7 fruit fly cellular contexts compared by ENCODE assay signal in genomic region chr3R:18447146-18447773, dm6.
TF ChIP-seq lines count a peak whose summit lies in the region.

No protein-coding gene starts in this region.

- no peak for TF ChIP-seq CTCF in whole organism, embryonic (GFP tag; optimal IDR thresholded peaks at IDR 0.05; lab: Kevin White, UChicago)

TF ChIP-seq in Kc167, 6 proteins besides CTCF, POLR2A, EP300 and RAD21:
- TF ChIP-seq Sin3A (optimal IDR thresholded peaks at IDR 0.05; lab: Kevin White, UChicago), result no peak
- peak; percentile 71 for TF ChIP-seq insv (optimal IDR thresholded peaks at IDR 0.05; lab: Kevin White, UChicago)
- no peak for TF ChIP-seq h (optimal IDR thresholded peaks at IDR 0.05; lab: Kevin White, UChicago)
- TF ChIP-seq psq (optimal IDR thresholded peaks at IDR 0.05; lab: Kevin White, UChicago), result no peak

TF ChIP-seq in whole organism, 6 proteins besides CTCF, POLR2A, EP300 and RAD21:
- TF ChIP-seq usp (GFP tag; optimal IDR thresholded peaks at IDR 0.05; lab: Kevin White, UChicago) (no peak), Dll (optimal IDR thresholded peaks at IDR 0.05; lab: Kevin White, UChicago) (peak; percentile 67)

TF ChIP-seq in whole organism, adult, 20 proteins besides CTCF, POLR2A, EP300 and RAD21:
- TF ChIP-seq tj (GFP tag; optimal IDR thresholded peaks at IDR 0.05; lab: Kevin White, UChicago), result peak; percentile 41
- no peak for TF ChIP-seq CG7101 (tag; optimal IDR thresholded peaks at IDR 0.05; lab: Kevin White, UChicago)
- TF ChIP-seq Mnt (GFP tag; optimal IDR thresholded peaks at IDR 0.05; lab: Kevin White, UChicago), result no peak

TF ChIP-seq in whole organism, embryonic, 481 proteins besides CTCF, POLR2A, EP300 and RAD21 (continues in another document):
- TF ChIP-seq Eip74EF (GFP tag; optimal IDR thresholded peaks at IDR 0.05; lab: Kevin White, UChicago) (no peak), CG7271 (tag; optimal IDR thresholded peaks at IDR 0.05; lab: Kevin White, UChicago) (no peak), CG4707 (GFP tag; optimal IDR thresholded peaks at IDR 0.05; lab: Kevin White, UChicago) (no peak), CG3838 (GFP tag; optimal IDR thresholded peaks at IDR 0.05; lab: Kevin White, UChicago) (no peak), CG17361 (GFP tag; IDR thresholded peaks at IDR 0.05; lab: Robert Waterston, UW) (no peak), so (GFP tag; IDR thresholded peaks at IDR 0.05; lab: Robert Waterston, UW) (no peak), CG4328 (GFP tag; optimal IDR thresholded peaks at IDR 0.05; lab: Kevin White, UChicago) (no peak), CG33213 (GFP tag; optimal IDR thresholded peaks at IDR 0.05; lab: Kevin White, UChicago) (no peak), Nf-YC (tag; optimal IDR thresholded peaks at IDR 0.05; lab: Kevin White, UChicago) (no peak), CG15011 (GFP tag; optimal IDR thresholded peaks at IDR 0.05; lab: Kevin White, UChicago) (no peak), Adf1 (GFP tag; IDR thresholded peaks at IDR 0.05; lab: Robert Waterston, UW) (peak; percentile 97), pros (GFP tag; optimal IDR thresholded peaks at IDR 0.05; lab: Kevin White, UChicago) (no peak), Ssrp (tag; optimal IDR thresholded peaks at IDR 0.05; lab: Kevin White, UChicago) (no peak), otp (GFP tag; IDR thresholded peaks at IDR 0.05; lab: Robert Waterston, UW) (no peak), CG1792 (GFP tag; optimal IDR thresholded peaks at IDR 0.05; lab: Kevin White, UChicago) (no peak), MESR4 (GFP tag; optimal IDR thresholded peaks at IDR 0.05; lab: Kevin White, UChicago) (no peak), CG7357 (GFP tag; IDR thresholded peaks at IDR 0.05; lab: Robert Waterston, UW) (no peak), BEAF-32 (GFP tag; optimal IDR thresholded peaks at IDR 0.05; lab: Kevin White, UChicago) (no peak), CG42726 (GFP tag; IDR thresholded peaks at IDR 0.05; lab: Robert Waterston, UW; ENCODE audit: partially characterized antibody) (0 out of 2 replicates have a peak, but pooled peaks have one; percentile 6), z (GFP tag; IDR thresholded peaks at IDR 0.05; lab: Robert Waterston, UW) (no peak), rib (GFP tag; IDR thresholded peaks at IDR 0.05; lab: Robert Waterston, UW) (peak; percentile 80), Fer2 (tag; optimal IDR thresholded peaks at IDR 0.05; lab: Kevin White, UChicago) (no peak)

TF ChIP-seq in whole organism, prepupa, 60 proteins besides CTCF, POLR2A, EP300 and RAD21:
- TF ChIP-seq vri (GFP tag; optimal IDR thresholded peaks at IDR 0.05; lab: Kevin White, UChicago) (peak; percentile 36), fkh (GFP tag; optimal IDR thresholded peaks at IDR 0.05; lab: Kevin White, UChicago) (no peak), svp (GFP tag; lab: Kevin White, UChicago) (no peak), eg (GFP tag; IDR thresholded peaks at IDR 0.05; lab: Robert Waterston, UW) (peak; percentile 40; the same call in 1 of the 3 replicates), Eip78C (GFP tag; lab: Kevin White, UChicago) (peak; percentile 62), pdm3 (GFP tag; optimal IDR thresholded peaks at IDR 0.05; lab: Kevin White, UChicago) (no peak)

TF ChIP-seq in whole organism, pupa, 21 proteins besides CTCF, POLR2A, EP300 and RAD21:
- TF ChIP-seq Snoo (tag; optimal IDR thresholded peaks at IDR 0.05; lab: Kevin White, UChicago) (no peak), Pif1B (GFP tag; optimal IDR thresholded peaks at IDR 0.05; lab: Kevin White, UChicago) (no peak), CG15710 (tag; optimal IDR thresholded peaks at IDR 0.05; lab: Kevin White, UChicago) (no peak), Pif1A (GFP tag; optimal IDR thresholded peaks at IDR 0.05; lab: Kevin White, UChicago) (no peak), CG10348 (GFP tag; IDR thresholded peaks at IDR 0.05; lab: Robert Waterston, UW) (no peak), CG13204 (GFP tag; optimal IDR thresholded peaks at IDR 0.05; lab: Kevin White, UChicago) (no peak), Ets98B (GFP tag; IDR thresholded peaks at IDR 0.05; lab: Robert Waterston, UW) (no peak; the same call in 1 of the 2 replicates), CG12605 (GFP tag; IDR thresholded peaks at IDR 0.05; lab: Robert Waterston, UW) (no peak), CG9948 (tag; optimal IDR thresholded peaks at IDR 0.05; lab: Kevin White, UChicago) (no peak), CG17806 (tag; optimal IDR thresholded peaks at IDR 0.05; lab: Kevin White, UChicago) (no peak), EcR (GFP tag; optimal IDR thresholded peaks at IDR 0.05; lab: Kevin White, UChicago) (no peak), fd96Ca (GFP tag; IDR thresholded peaks at IDR 0.05; lab: Robert Waterston, UW) (0 out of 3 replicates have a peak, but pooled peaks have one; percentile 19), D1 (tag; optimal IDR thresholded peaks at IDR 0.05; lab: Kevin White, UChicago) (no peak), CG4496 (GFP tag; IDR thresholded peaks at IDR 0.05; lab: Robert Waterston, UW) (0 out of 3 replicates have a peak, but pooled peaks have one; percentile 30), CG32121 (GFP tag; IDR thresholded peaks at IDR 0.05; lab: Robert Waterston, UW) (peak; percentile 60; the same call in 1 of the 2 replicates), CG14655 (GFP tag; optimal IDR thresholded peaks at IDR 0.05; lab: Kevin White, UChicago) (no peak)

TF ChIP-seq in whole organism, wandering third instar larva, 38 proteins besides CTCF, POLR2A, EP300 and RAD21:
- TF ChIP-seq tai (GFP tag; optimal IDR thresholded peaks at IDR 0.05; lab: Kevin White, UChicago) (no peak), fru (GFP tag; optimal IDR thresholded peaks at IDR 0.05; lab: Kevin White, UChicago) (peak; percentile 30), dl (GFP tag; optimal IDR thresholded peaks at IDR 0.05; lab: Kevin White, UChicago; ENCODE audit: insufficient read depth in 1 of 2, partially characterized antibody in 2 of 2) (peak; percentile 48 to 81), CG32264 (GFP tag; optimal IDR thresholded peaks at IDR 0.05; lab: Kevin White, UChicago) (no peak), Hnf4 (GFP tag; optimal IDR thresholded peaks at IDR 0.05; lab: Kevin White, UChicago) (no peak), brk (GFP tag; optimal IDR thresholded peaks at IDR 0.05; lab: Kevin White, UChicago) (no peak), Dif (GFP tag; optimal IDR thresholded peaks at IDR 0.05; lab: Kevin White, UChicago; ENCODE audit: partially characterized antibody) (peak; percentile 79), usp (GFP tag; optimal IDR thresholded peaks at IDR 0.05; lab: Kevin White, UChicago) (no peak), HLH106 (tag; optimal IDR thresholded peaks at IDR 0.05; lab: Kevin White, UChicago) (no peak), woc (GFP tag; optimal IDR thresholded peaks at IDR 0.05; lab: Kevin White, UChicago) (no peak), OdsH (GFP tag; optimal IDR thresholded peaks at IDR 0.05; lab: Kevin White, UChicago) (no peak), Abd-B (GFP tag; optimal IDR thresholded peaks at IDR 0.05; lab: Kevin White, UChicago) (no peak)
